Fruit fly (Drosophila melanogaster): ENCODE measurements around the gene hzg.
A peak's percentile ranks its signal among the peaks of the same experiment; 100 is the strongest.

hzg gene

DNA sequence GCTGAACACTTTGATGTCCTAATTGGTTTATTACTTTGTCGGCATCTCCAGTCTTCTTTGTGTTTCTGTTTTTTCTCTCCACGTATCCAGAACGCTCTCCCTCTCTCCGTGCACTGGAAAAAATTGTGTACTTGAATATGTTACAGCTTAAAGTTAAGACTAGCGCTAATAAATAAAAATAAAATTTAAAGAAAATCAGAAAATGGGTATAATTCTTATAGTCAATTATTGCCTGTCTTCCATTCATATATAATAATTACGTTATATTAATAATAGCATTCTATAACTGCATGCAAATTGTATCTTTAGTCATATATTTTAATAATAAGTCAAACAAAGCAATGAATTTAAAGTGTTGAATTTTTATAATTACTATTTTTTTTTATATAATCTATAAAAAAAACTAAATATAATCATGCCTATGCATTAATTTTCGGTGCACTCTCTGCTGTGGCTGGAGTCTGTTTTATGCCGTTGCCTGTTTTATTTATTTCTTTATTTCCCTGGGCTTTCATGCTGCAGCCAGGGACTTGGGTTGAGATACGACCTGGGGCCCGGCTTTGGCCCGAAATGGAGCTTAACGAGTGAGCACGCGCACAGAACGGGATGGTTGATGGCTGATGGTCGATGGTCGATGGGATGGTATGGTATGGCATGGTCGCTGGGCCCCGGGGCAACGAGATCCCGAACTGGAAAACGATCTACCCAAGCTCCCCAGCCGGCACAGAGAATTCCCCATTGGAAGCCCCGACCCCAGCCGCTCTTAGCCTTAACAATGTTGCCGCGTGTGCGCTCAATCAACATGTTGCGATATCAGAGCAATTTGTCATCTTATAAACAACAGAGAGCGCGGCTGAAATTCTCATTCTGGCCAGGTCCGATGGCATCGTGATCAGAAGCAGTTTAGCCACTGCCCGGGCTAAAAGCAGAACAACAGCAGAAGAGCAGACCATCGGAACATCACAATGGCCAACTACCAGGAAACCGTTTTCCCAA lies 11.5 kb upstream of the hzg start (continued):
- TF ChIP-seq CG1621 (tag; optimal IDR thresholded peaks at IDR 0.05): no peak
- peak; percentile 1 for TF ChIP-seq Sox14 (GFP tag; optimal IDR thresholded peaks at IDR 0.05)
- TF ChIP-seq salr (GFP tag; optimal IDR thresholded peaks at IDR 0.05): peak in 1 of 2 experiments; percentile 39
- TF ChIP-seq Lpt (GFP tag; optimal IDR thresholded peaks at IDR 0.05): no peak
- TF ChIP-seq CG34406 (GFP tag; optimal IDR thresholded peaks at IDR 0.05): peak; percentile 64
- TF ChIP-seq CG11762 (GFP tag; optimal IDR thresholded peaks at IDR 0.05; ENCODE audit: insufficient read depth): no peak
- TF ChIP-seq esn (GFP tag; optimal IDR thresholded peaks at IDR 0.05): peak; percentile 73
- TF ChIP-seq fkh (GFP tag; optimal IDR thresholded peaks at IDR 0.05): no peak
- peak; percentile 56 for TF ChIP-seq CG10631 (GFP tag; optimal IDR thresholded peaks at IDR 0.05)
- peak; percentile 16 for TF ChIP-seq CG16779 (tag; optimal IDR thresholded peaks at IDR 0.05)

dm6 chr3L:16014515-16014914 lies 10.0 kb upstream of the hzg start:
- TF ChIP-seq dac (GFP tag; optimal IDR thresholded peaks at IDR 0.05) (no peak), eg (GFP tag; IDR thresholded peaks at IDR 0.05) (no peak), spab (GFP tag; optimal IDR thresholded peaks at IDR 0.05) (no peak), cyc (GFP tag; optimal IDR thresholded peaks at IDR 0.05) (no peak), CG6276 (GFP tag; optimal IDR thresholded peaks at IDR 0.05) (no peak), CG32006 (GFP tag; optimal IDR thresholded peaks at IDR 0.05) (no peak), Ets21C (GFP tag; optimal IDR thresholded peaks at IDR 0.05) (no peak), CG6854 (GFP tag; optimal IDR thresholded peaks at IDR 0.05) (no peak), Eip78C (GFP tag) (no peak), CG11762 (GFP tag; optimal IDR thresholded peaks at IDR 0.05; ENCODE audit: insufficient read depth) (no peak), svp (GFP tag) (no peak)

dm6 chr3L:16013198-16013982 lies 8.9 kb upstream of the hzg start:
- TF ChIP-seq CG6808 (GFP tag; optimal IDR thresholded peaks at IDR 0.05) (no peak), Met (GFP tag; optimal IDR thresholded peaks at IDR 0.05) (no peak), Gug (GFP tag; IDR thresholded peaks at IDR 0.05) (no peak), OdsH (GFP tag; optimal IDR thresholded peaks at IDR 0.05) (peak; percentile 24), svp (GFP tag) (peak; percentile 29), dsx (GFP tag; optimal IDR thresholded peaks at IDR 0.05; ENCODE audit: poor library complexity, severe bottlenecking) (no peak), CG15336 (GFP tag; IDR thresholded peaks at IDR 0.05) (peak; percentile 41), CG31627 (GFP tag; optimal IDR thresholded peaks at IDR 0.05) (no peak), pdm3 (GFP tag; optimal IDR thresholded peaks at IDR 0.05) (no peak), Smox (GFP tag; optimal IDR thresholded peaks at IDR 0.05) (no peak), Eip75B (GFP tag; optimal IDR thresholded peaks at IDR 0.05) (no peak), CG32006 (GFP tag; optimal IDR thresholded peaks at IDR 0.05) (peak; percentile 51), CG8319 (GFP tag; optimal IDR thresholded peaks at IDR 0.05) (no peak), CG6276 (GFP tag; optimal IDR thresholded peaks at IDR 0.05) (no peak), salr (GFP tag; optimal IDR thresholded peaks at IDR 0.05) (peak in 1 of 2 experiments; percentile 1), Sox14 (GFP tag; optimal IDR thresholded peaks at IDR 0.05) (no peak), fd59A (GFP tag; optimal IDR thresholded peaks at IDR 0.05) (no peak), CG3919 (GFP tag; optimal IDR thresholded peaks at IDR 0.05) (peak; percentile 28), acj6 (GFP tag; optimal IDR thresholded peaks at IDR 0.05) (peak; percentile 17), CG34406 (GFP tag; optimal IDR thresholded peaks at IDR 0.05) (peak; percentile 20), lz (GFP tag; optimal IDR thresholded peaks at IDR 0.05) (no peak), Sox15 (GFP tag; optimal IDR thresholded peaks at IDR 0.05) (no peak), CG6854 (GFP tag; optimal IDR thresholded peaks at IDR 0.05) (no peak), CG16779 (tag; optimal IDR thresholded peaks at IDR 0.05) (no peak), Ets96B (tag; optimal IDR thresholded peaks at IDR 0.05) (peak; percentile 9), spab (GFP tag; optimal IDR thresholded peaks at IDR 0.05) (no peak), Hr4 (GFP tag; optimal IDR thresholded peaks at IDR 0.05) (no peak), net (GFP tag; optimal IDR thresholded peaks at IDR 0.05) (no peak), eg (GFP tag; IDR thresholded peaks at IDR 0.05) (no peak), CG6163 (GFP tag; IDR thresholded peaks at IDR 0.05) (0 out of 3 replicates have a peak, but pooled peaks have one; percentile 14), Sox102F (GFP tag; optimal IDR thresholded peaks at IDR 0.05) (no peak), topi (GFP tag; optimal IDR thresholded peaks at IDR 0.05) (no peak), fd85E (GFP tag; optimal IDR thresholded peaks at IDR 0.05) (no peak), Hr38 (GFP tag; optimal IDR thresholded peaks at IDR 0.05) (no peak)

Data from whole organism, prepupa.